Worm (Caenorhabditis elegans): ENCODE measurements around the gene F12E12.6.

ce11 chrII:3757499-3757898, 20.8 kb upstream of the F12E12.6 start, which contains the start of gene srx-111:
- TF ChIP-seq lin-13 (GFP tag; optimal IDR thresholded peaks at IDR 0.05) (no peak), ama-1 (optimal IDR thresholded peaks at IDR 0.05) (no peak), unc-62 (GFP tag; optimal IDR thresholded peaks at IDR 0.05) (no peak), unc-55 (GFP tag; optimal IDR thresholded peaks at IDR 0.05) (no peak), zag-1 (tag; optimal IDR thresholded peaks at IDR 0.05) (no peak), ztf-4 (tag; optimal IDR thresholded peaks at IDR 0.05) (no peak), alr-1 (tag; optimal IDR thresholded peaks at IDR 0.05) (no peak), elt-3 (tag; optimal IDR thresholded peaks at IDR 0.05) (no peak), gmeb-1 (tag; optimal IDR thresholded peaks at IDR 0.05) (no peak), mdl-1 (tag; optimal IDR thresholded peaks at IDR 0.05) (no peak), ceh-82 (tag; optimal IDR thresholded peaks at IDR 0.05) (no peak), nhr-10 (tag; optimal IDR thresholded peaks at IDR 0.05) (no peak)

All from whole organism, L2 larva.